Fruit fly (Drosophila melanogaster) whole organism, wandering third instar larva: ENCODE data around the gene moi.

Experiments used
- CG32264 ChIP-seq: fragments of 200-800 bp; sonication (Bioruptor generic); optimal IDR thresholded peaks from 2 replicates; lab custom pipeline; 2016; ENCODE audit warnings: missing biosample characterization, missing genetic modification characterization
- CG9705 ChIP-seq: fragments of 200-800 bp; sonication (Bioruptor generic); optimal IDR thresholded peaks from 2 replicates; lab custom pipeline; 2018; ENCODE audit warnings: missing biosample characterization, mild to moderate bottlenecking, missing genetic modification characterization
- Jra ChIP-seq: sonication (Bioruptor generic); optimal IDR thresholded peaks from 2 replicates; lab custom pipeline; 2016; ENCODE audit warnings: missing biosample characterization, missing genetic modification characterization
- Mio ChIP-seq: sonication (Bioruptor generic); optimal IDR thresholded peaks from 2 replicates; lab custom pipeline; 2016; ENCODE audit warnings: missing biosample characterization, missing genetic modification characterization
- N ChIP-seq: fragments of >200 bp; optimal IDR thresholded peaks from 2 replicates; lab custom pipeline; 2018; ENCODE audit warnings: missing biosample characterization, missing external identifiers, missing genetic modification characterization
- Sp1 ChIP-seq: fragments of 200-800 bp; sonication (Bioruptor generic); optimal IDR thresholded peaks from 3 replicates; lab custom pipeline; 2019; ENCODE audit warnings: missing biosample characterization, mild to moderate bottlenecking, missing genetic modification characterization, moderate library complexity
- br ChIP-seq: fragments of 200-800 bp; sonication (Bioruptor generic); optimal IDR thresholded peaks from 2 replicates; lab custom pipeline; 2016; ENCODE audit warnings: missing biosample characterization, missing genetic modification characterization
- lola ChIP-seq: fragments of >200 bp; optimal IDR thresholded peaks from 2 replicates; lab custom pipeline; 2017; ENCODE audit warnings: missing biosample characterization, missing genetic modification characterization
- rgr ChIP-seq: fragments of 200-800 bp; sonication (Bioruptor generic); optimal IDR thresholded peaks from 3 replicates; lab custom pipeline; 2016; ENCODE audit warnings: missing biosample characterization, mild to moderate bottlenecking, missing genetic modification characterization
- sage ChIP-seq: fragments of 200-800 bp; sonication (Bioruptor generic); optimal IDR thresholded peaks from 2 replicates; lab custom pipeline; 2016; ENCODE audit warnings: missing biosample characterization, mild to moderate bottlenecking, missing genetic modification characterization
- sv ChIP-seq: fragments of 200-800 bp; sonication (Bioruptor generic); optimal IDR thresholded peaks from 3 replicates; lab custom pipeline; 2016; ENCODE audit warnings: missing biosample characterization, missing genetic modification characterization
- woc ChIP-seq: sonication (Bioruptor generic); optimal IDR thresholded peaks from 2 replicates; lab custom pipeline; 2016; ENCODE audit warnings: missing biosample characterization, mild to moderate bottlenecking, missing genetic modification characterization

- no peak for TF ChIP-seq lola (GFP tag; lab: Kevin White, UChicago)
- no peak for TF ChIP-seq sage (GFP tag; lab: Kevin White, UChicago)
- no peak for TF ChIP-seq sv (GFP tag; lab: Kevin White, UChicago)
- TF ChIP-seq Jra (GFP tag; lab: Kevin White, UChicago) = no peak
- TF ChIP-seq rgr (GFP tag; lab: Kevin White, UChicago) = no peak
- no peak for TF ChIP-seq br
- no peak for TF ChIP-seq CG9705 (GFP tag; lab: Kevin White, UChicago)
- TF ChIP-seq woc (GFP tag; lab: Kevin White, UChicago) = no peak
- no peak for TF ChIP-seq N (GFP tag; lab: Kevin White, UChicago)
- TF ChIP-seq Mio (GFP tag; lab: Kevin White, UChicago) = no peak
- no peak for TF ChIP-seq CG32264 (GFP tag; lab: Kevin White, UChicago)
- TF ChIP-seq Sp1 (GFP tag; lab: Kevin White, UChicago) = no peak
Observed at dm6 chr3R:18294488-18294887, 39.2 kb downstream of the moi start.
